Worm (Caenorhabditis elegans) whole organism, L4/young adult: ENCODE measurements around the gene C46H3.1.

Experiments used
- dao-5 ChIP-seq: sonication (generic microtip); optimal IDR thresholded peaks from 2 replicates; lab custom pipeline; 2016; ENCODE audit warnings: missing genotype, missing genetic modification characterization, moderate library complexity, missing compliant biosample characterization
- him-1 ChIP-seq: sonication (generic microtip); optimal IDR thresholded peaks from 2 replicates; lab custom pipeline; 2016; ENCODE audit warnings: missing genotype, missing genetic modification reagents, missing genetic modification characterization, missing compliant biosample characterization

ce11 chrX:1223089-1223488 lies 13.9 kb downstream of the C46H3.1 start:
- TF ChIP-seq him-1 (tag; lab: Kevin White, UChicago): no peak
- no peak for TF ChIP-seq dao-5 (tag; lab: Kevin White, UChicago)
